Worm (Caenorhabditis elegans) whole organism, midembryonic: ENCODE results near the gene F46B6.9.

Source experiments
- T22C8.4 ChIP-seq: fragments of 200-800 bp; sonication (Bioruptor generic); IDR thresholded peaks from 2 replicates; pipeline ENCODE4 v1.3.6; 2022; ENCODE audit warnings: missing genetic modification characterization, missing compliant biosample characterization
- cog-1 ChIP-seq: sonication (generic microtip); optimal IDR thresholded peaks from 2 replicates; lab custom pipeline; 2016; ENCODE audit warnings: missing genetic modification characterization, missing compliant biosample characterization
- flt-1 ChIP-seq: fragments of 200-800 bp; sonication (Bioruptor generic); IDR thresholded peaks from 2 replicates; pipeline ENCODE4 v1.3.6; 2022; ENCODE audit warnings: missing genetic modification characterization, missing compliant biosample characterization
- klf-2 ChIP-seq: fragments of 200-800 bp; sonication (Bioruptor generic); conservative IDR thresholded peaks from 2 replicates; pipeline ENCODE4 v1.3.6; 2022; ENCODE audit warnings: missing genetic modification reagents, missing genetic modification characterization, missing compliant biosample characterization
- med-1 ChIP-seq: sonication (generic microtip); optimal IDR thresholded peaks from 2 replicates; lab custom pipeline; 2017; ENCODE audit warnings: missing genetic modification characterization, mild to moderate bottlenecking, missing compliant biosample characterization, antibody characterized with exemption, missing genetic modification reagents; ENCODE audit not compliant: insufficient read depth
- ref-1 ChIP-seq: fragments of 200-800 bp; sonication (Bioruptor generic); conservative IDR thresholded peaks from 2 replicates; pipeline ENCODE4 v1.3.6; 2022; ENCODE audit warnings: missing genetic modification reagents, missing genetic modification characterization, missing compliant biosample characterization
- tab-1 ChIP-seq: fragments of 200-800 bp; sonication (Bioruptor generic); IDR thresholded peaks from 2 replicates; pipeline ENCODE4 v1.3.6; 2022; ENCODE audit warnings: missing genetic modification characterization, missing compliant biosample characterization
- ztf-23 ChIP-seq: fragments of 200-800 bp; sonication (Bioruptor generic); IDR thresholded peaks from 2 replicates; pipeline ENCODE4 v1.3.6; 2022; ENCODE audit warnings: missing genetic modification reagents, missing genetic modification characterization, missing compliant biosample characterization
- ztf-29 ChIP-seq: fragments of 200-800 bp; sonication (Bioruptor generic); IDR thresholded peaks from 2 replicates; pipeline ENCODE4 v1.3.6; 2022; ENCODE audit warnings: missing genetic modification reagents, missing genetic modification characterization, missing compliant biosample characterization

Gene F46B6.9

DNA sequence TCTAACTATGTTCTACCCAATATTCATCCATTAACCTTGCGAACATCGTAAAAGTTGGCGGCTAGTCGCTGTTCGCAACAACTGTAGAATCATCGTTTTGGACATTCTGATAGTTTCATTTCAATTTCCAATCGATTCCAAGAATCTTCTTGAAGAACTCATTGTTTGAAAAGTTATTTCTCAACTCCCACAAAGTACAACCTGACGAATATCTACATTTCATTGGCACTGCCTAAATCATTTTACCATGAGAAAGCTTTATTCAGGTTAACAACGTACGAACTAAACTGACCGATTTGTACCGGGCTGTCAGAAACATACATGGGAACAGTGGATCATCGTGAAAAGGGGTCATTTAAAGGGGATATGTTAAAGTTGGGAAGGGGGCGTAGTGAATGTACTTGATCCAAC lies 9.9 kb upstream of the F46B6.9 start, which contains the start of gene F46B6.6:
Gene F46B6.6, minus strand, starts transcription at position 148 of the 411 bp plus-strand sequence.
- TF ChIP-seq tab-1 (GFP tag; lab: Robert Waterston, UW) (no peak), flt-1 (GFP tag; lab: Robert Waterston, UW) (no peak), cog-1 (tag; lab: Kevin White, UChicago) (no peak)

DNA sequence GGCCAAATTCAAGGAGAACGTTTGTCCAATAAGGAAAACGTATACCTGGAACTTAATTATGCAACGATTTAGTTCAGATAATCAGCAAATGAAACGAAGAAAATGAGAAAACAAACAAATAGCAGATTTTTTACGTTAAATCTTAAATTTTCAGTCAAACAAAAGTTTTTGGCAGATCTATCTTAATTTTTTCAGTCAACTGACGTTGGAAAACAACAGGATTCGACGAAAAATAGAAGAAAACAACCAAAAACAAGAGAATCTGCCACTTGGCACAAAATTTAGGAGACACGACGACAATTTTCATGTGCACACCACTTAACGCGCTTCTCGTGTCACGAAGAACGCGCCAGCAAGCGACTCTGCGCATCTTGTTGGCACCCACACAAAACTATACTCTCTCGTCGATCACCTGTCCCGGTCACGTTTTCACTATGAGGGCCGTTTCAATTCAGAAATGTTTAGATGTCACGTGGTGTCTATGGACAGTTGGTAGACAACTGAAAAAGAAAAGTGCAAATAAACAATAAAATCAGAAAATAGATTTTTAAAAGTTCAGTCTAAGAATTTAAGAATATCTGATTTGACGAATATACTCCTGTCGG lies 6.9 kb upstream of the F46B6.9 start, which contains the start of gene ztf-7:
Gene ztf-7, minus strand, starts transcription at position 51 of the 605 bp plus-strand sequence.
- TF ChIP-seq ref-1 (GFP tag; lab: Robert Waterston, UW) (no peak), T22C8.4 (no peak), med-1 (no peak), klf-2 (GFP tag; lab: Robert Waterston, UW) (no peak), ztf-23 (no peak), ztf-29 (GFP tag; lab: Robert Waterston, UW) (no peak), flt-1 (GFP tag; lab: Robert Waterston, UW) (no peak), cog-1 (tag; lab: Kevin White, UChicago) (no peak), tab-1 (GFP tag; lab: Robert Waterston, UW) (no peak)

DNA sequence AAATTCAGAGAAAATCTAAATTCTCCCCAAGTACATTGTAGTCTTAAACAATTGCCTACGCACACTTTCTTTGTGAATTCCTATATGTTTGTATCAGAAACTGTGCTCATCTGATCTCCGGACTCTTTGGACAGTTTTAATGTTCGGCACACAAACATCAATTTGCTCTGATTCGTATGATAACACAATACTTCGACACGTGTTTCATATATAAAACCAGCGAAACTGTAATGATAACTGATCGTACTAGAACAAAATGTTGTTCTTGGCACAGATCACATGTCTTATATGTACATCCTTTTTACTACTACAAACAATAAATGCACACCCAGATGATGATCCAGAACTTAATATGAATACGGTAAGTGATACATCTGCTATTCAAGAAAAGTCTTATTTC lies 5.3 kb upstream of the F46B6.9 start, which contains the start of gene lipl-2:
Gene lipl-2, plus strand, starts transcription at position 236 of the 400 bp plus-strand sequence.
- no peak for TF ChIP-seq tab-1 (GFP tag; lab: Robert Waterston, UW)
- TF ChIP-seq ref-1 (GFP tag; lab: Robert Waterston, UW) = no peak
- no peak for TF ChIP-seq med-1
- TF ChIP-seq ztf-23 = no peak

DNA sequence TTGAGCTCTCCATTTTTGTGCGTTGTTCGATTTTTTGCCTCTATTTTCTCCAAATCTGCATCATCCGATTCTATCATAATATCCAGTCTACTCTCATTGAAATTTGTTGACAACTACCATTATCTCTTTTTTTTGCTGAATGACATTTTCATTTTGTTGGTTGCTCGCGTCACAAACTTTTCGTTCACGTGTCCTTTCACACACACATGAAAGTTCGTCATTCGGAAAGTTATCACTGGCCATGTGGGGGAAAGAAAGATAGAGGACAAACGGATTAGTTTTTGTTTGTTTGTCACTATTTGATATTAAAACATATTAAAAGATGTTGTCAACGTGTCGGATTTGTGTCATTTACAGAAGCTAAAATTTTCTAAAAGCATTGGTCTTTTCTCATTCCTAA lies 1.7 kb upstream of the F46B6.9 start:
- TF ChIP-seq tab-1 (GFP tag; lab: Robert Waterston, UW) (no peak), cog-1 (tag; lab: Kevin White, UChicago) (no peak), T22C8.4 (no peak), ref-1 (GFP tag; lab: Robert Waterston, UW) (no peak), flt-1 (GFP tag; lab: Robert Waterston, UW) (no peak), ztf-23 (no peak), med-1 (no peak), klf-2 (GFP tag; lab: Robert Waterston, UW) (no peak), ztf-29 (GFP tag; lab: Robert Waterston, UW) (no peak)

DNA sequence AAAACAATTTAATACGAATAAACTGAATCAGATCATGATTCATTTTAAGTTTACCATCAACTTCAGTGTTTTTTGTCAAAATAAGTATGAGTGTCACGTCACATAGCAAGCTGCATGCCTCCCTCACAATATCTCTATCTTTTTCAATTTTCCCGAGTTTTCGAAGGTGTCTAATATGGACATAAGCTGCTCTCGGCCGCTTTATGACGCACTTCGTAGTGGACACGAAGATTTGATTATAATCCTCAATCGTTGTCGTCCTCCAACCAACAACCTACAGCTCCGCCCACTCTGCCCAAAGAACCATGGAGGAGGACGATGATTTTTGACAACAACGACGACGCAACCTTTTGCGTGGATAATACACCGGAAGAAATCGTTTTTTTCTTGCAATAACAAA lies 660 bp upstream of the F46B6.9 start:
- TF ChIP-seq med-1 (no peak), T22C8.4 (no peak), ref-1 (GFP tag; lab: Robert Waterston, UW) (no peak), flt-1 (GFP tag; lab: Robert Waterston, UW) (no peak), cog-1 (tag; lab: Kevin White, UChicago) (no peak), tab-1 (GFP tag; lab: Robert Waterston, UW) (no peak), klf-2 (GFP tag; lab: Robert Waterston, UW) (no peak), ztf-29 (GFP tag; lab: Robert Waterston, UW) (no peak), ztf-23 (no peak)

DNA sequence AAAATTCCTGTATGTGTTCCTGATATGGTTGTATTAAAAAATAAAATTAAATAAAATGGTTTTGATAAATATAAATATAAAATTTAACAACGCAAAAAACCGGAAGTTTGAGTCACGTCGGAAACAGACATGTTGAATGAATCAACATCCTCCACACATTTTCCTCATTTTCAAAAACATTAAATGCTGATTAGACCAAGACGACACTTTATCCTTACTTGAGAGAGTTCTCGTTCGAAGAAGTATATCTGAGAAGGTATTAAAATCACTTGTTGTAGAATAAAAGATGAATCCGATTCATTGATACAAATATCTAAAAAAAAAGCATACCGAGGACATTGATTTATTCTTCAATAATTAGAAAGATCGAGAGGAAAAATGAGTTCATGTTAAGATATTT lies 1.6 kb downstream of the F46B6.9 start:
- TF ChIP-seq tab-1 (GFP tag; lab: Robert Waterston, UW) (no peak), ztf-29 (GFP tag; lab: Robert Waterston, UW) (no peak), T22C8.4 (no peak), klf-2 (GFP tag; lab: Robert Waterston, UW) (no peak), cog-1 (tag; lab: Kevin White, UChicago) (no peak), flt-1 (GFP tag; lab: Robert Waterston, UW) (no peak), med-1 (no peak)

DNA sequence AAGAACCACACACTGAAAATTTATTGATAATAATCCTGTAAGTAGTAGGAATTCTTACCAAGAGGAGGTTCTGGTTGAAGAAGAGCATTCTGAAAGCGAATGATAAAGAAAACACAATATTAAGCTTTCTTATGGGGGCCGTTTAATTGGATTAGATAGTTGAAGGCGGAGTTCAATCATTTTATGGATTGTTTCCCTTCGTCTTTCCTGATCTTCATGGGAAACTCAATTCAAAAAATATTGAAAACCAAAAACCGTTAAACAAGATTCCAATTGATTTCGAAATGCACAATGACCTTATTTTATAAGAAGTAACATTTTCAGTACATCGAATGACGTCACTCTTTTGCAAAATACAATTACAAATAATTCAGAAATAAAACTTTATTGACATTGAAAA lies 2.4 kb downstream of the F46B6.9 start, which contains the start of gene F46B6.13:
Gene F46B6.13, minus strand, starts transcription at position 101 of the 400 bp plus-strand sequence.
- TF ChIP-seq klf-2 (GFP tag; lab: Robert Waterston, UW) = no peak
- no peak for TF ChIP-seq flt-1 (GFP tag; lab: Robert Waterston, UW)
- TF ChIP-seq T22C8.4 = no peak
- no peak for TF ChIP-seq tab-1 (GFP tag; lab: Robert Waterston, UW)
- TF ChIP-seq ztf-29 (GFP tag; lab: Robert Waterston, UW) = no peak
- no peak for TF ChIP-seq med-1
- TF ChIP-seq ztf-23 = no peak
- no peak for TF ChIP-seq ref-1 (GFP tag; lab: Robert Waterston, UW)
- no peak for TF ChIP-seq cog-1 (tag; lab: Kevin White, UChicago)

DNA sequence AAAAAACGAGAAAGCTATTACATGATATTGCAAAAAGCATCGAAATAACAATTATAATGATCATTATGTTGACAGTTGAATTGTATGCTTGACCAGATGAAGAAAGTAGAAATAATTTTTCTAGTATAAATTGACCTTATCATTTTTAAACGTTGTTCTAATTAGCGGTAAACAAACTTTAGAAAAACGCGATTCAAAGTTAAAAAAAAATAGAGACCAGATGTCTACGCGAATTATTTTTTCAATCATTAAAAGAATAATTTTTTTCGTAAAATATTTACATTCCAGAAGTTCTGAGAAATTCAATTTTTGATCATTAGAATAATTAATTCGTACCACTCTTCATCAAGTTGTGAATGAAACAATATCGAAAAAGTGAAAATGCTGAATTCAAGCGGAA lies 5.3 kb downstream of the F46B6.9 start, which contains the start of gene F46B6.10:
Gene F46B6.10, minus strand, starts transcription at position 101 of the 400 bp plus-strand sequence.
- TF ChIP-seq ztf-29 (GFP tag; lab: Robert Waterston, UW) (no peak), tab-1 (GFP tag; lab: Robert Waterston, UW) (no peak), klf-2 (GFP tag; lab: Robert Waterston, UW) (no peak), ref-1 (GFP tag; lab: Robert Waterston, UW) (no peak), flt-1 (GFP tag; lab: Robert Waterston, UW) (no peak), med-1 (no peak), ztf-23 (no peak), T22C8.4 (no peak), cog-1 (tag; lab: Kevin White, UChicago) (no peak)

DNA sequence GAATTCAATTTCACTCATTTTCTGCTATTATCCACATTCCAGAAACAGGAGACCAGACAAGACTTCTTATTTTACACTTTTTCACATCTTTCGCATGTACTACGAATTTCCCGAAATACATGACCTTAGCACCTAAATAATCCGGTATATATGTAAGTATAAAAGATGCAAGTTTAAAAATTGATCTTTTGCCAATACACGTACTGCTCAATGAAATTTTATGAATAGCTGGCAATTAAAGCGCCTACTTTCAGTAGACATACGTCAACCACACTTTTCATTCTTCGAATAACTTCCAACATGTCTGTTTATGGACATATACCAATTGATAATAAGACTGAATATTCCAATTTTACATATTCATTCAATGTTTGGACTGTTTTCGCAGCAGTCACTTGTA lies 6.5 kb downstream of the F46B6.9 start, which contains the start of gene sru-39:
Gene sru-39, plus strand, starts transcription at position 301 of the 400 bp plus-strand sequence.
- no peak for TF ChIP-seq ztf-23
- no peak for TF ChIP-seq tab-1 (GFP tag; lab: Robert Waterston, UW)
- TF ChIP-seq med-1 = no peak

DNA sequence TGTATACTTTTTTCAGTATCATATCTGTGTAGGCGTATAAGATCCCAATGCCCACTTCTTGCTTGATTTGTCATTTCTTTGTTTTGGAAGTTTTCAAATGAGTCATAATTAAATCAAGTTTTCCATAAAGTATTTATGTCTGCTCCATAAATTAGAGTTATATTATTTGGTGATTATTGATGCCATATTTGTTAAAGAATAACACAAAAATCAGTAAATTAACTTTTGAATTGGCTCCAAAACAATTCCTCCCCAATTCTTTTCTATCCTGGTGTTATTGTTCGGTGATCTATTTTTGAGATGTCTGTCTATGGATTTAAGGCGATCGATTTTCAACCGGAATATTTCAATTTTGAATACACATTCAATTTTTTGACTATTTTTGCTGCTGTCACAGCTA lies 8.5 kb downstream of the F46B6.9 start, which contains the start of gene sru-37:
Gene sru-37, plus strand, starts transcription at position 301 of the 400 bp plus-strand sequence.
- no peak for TF ChIP-seq klf-2 (GFP tag; lab: Robert Waterston, UW)
- no peak for TF ChIP-seq T22C8.4
- TF ChIP-seq med-1 = no peak
- no peak for TF ChIP-seq cog-1 (tag; lab: Kevin White, UChicago)
- TF ChIP-seq ztf-29 (GFP tag; lab: Robert Waterston, UW) = no peak
- no peak for TF ChIP-seq ref-1 (GFP tag; lab: Robert Waterston, UW)
